Worm (Caenorhabditis elegans) whole organism, young adult: ENCODE results near the gene cylc-1.
A peak's percentile ranks its signal among the peaks of the same experiment; 100 is the strongest.

ENCODE experiments used
- B0035.1 ChIP-seq: sonication (generic microtip); optimal IDR thresholded peaks from 2 replicates; lab custom pipeline; 2016; ENCODE audit warnings: missing genetic modification characterization, mild to moderate bottlenecking, missing compliant biosample characterization, missing genotype, missing genetic modification reagents
- B0336.3 ChIP-seq: fragments of 200-800 bp; sonication (Bioruptor generic); IDR thresholded peaks from 2 replicates; pipeline ENCODE4 v1.3.6; 2022; ENCODE audit warnings: missing genetic modification characterization, missing compliant biosample characterization
- C06A6.2 ChIP-seq: fragments of 200-800 bp; sonication (Bioruptor generic); conservative IDR thresholded peaks from 2 replicates; pipeline ENCODE4 v1.3.6; 2022; ENCODE audit warnings: missing genetic modification characterization, missing compliant biosample characterization
- C17E4.6 ChIP-seq: fragments of 200-800 bp; sonication (Bioruptor generic); IDR thresholded peaks from 2 replicates; pipeline ENCODE4 v1.3.6; 2022; ENCODE audit warnings: missing genetic modification reagents, missing genetic modification characterization, missing compliant biosample characterization
- D2030.7 ChIP-seq: fragments of 200-800 bp; sonication (Bioruptor generic); IDR thresholded peaks from 2 replicates; pipeline ENCODE4 v1.3.6; 2022; ENCODE audit warnings: missing genetic modification reagents, missing genetic modification characterization, missing compliant biosample characterization
- F22D6.2 ChIP-seq: sonication (generic microtip); optimal IDR thresholded peaks from 2 replicates; lab custom pipeline; 2016; ENCODE audit warnings: mild to moderate bottlenecking, missing genetic modification characterization, missing compliant biosample characterization
- F23B12.7 ChIP-seq: sonication (generic microtip); optimal IDR thresholded peaks from 2 replicates; lab custom pipeline; 2017; ENCODE audit warnings: missing genetic modification characterization, mild to moderate bottlenecking, missing compliant biosample characterization, antibody characterized with exemption, moderate library complexity; ENCODE audit not compliant: insufficient read depth
- F33H1.4 ChIP-seq: fragments of 200-800 bp; sonication (Bioruptor generic); IDR thresholded peaks from 2 replicates; pipeline ENCODE4 v1.3.6; 2022; ENCODE audit warnings: missing genetic modification reagents, missing genetic modification characterization, missing compliant biosample characterization
- F49E8.2 ChIP-seq: sonication (generic microtip); optimal IDR thresholded peaks from 3 replicates; lab custom pipeline; 2017; ENCODE audit warnings: missing genetic modification characterization, mild to moderate bottlenecking, missing compliant biosample characterization, antibody characterized with exemption, moderate library complexity; ENCODE audit not compliant: insufficient read depth
- K12H6.12 ChIP-seq: fragments of 200-800 bp; sonication (Bioruptor generic); optimal IDR thresholded peaks from 2 replicates; lab custom pipeline; 2018; ENCODE audit warnings: mild to moderate bottlenecking, missing genetic modification characterization, missing compliant biosample characterization
- Y53F4B.3 ChIP-seq: fragments of 200-800 bp; sonication (Bioruptor generic); IDR thresholded peaks from 2 replicates; pipeline ENCODE4 v1.3.6; 2022; ENCODE audit warnings: missing genetic modification reagents, missing genetic modification characterization, missing compliant biosample characterization
- ama-1 ChIP-seq, 3 experiments: fragments of 150-350 bp in 1 of 3; sonication (generic microtip) in 2 of 3; optimal IDR thresholded peaks; 2 replicates each; lab custom pipeline; 2014 to 2018; ENCODE audit warnings: missing biosample characterization in 2 of 3, missing genetic modification characterization in 2 of 3, missing genetic modification reagents in 2 of 3
- aptf-3 ChIP-seq: fragments of 200-800 bp; sonication (Bioruptor generic); IDR thresholded peaks from 2 replicates; pipeline ENCODE4 v1.3.6; 2022; ENCODE audit warnings: missing genetic modification characterization, missing compliant biosample characterization
- attf-3 ChIP-seq: fragments of 200-800 bp; sonication (Bioruptor generic); conservative IDR thresholded peaks from 2 replicates; pipeline ENCODE4 v1.3.6; 2022; ENCODE audit warnings: missing genetic modification reagents, missing genetic modification characterization, missing compliant biosample characterization
- attf-6 ChIP-seq: fragments of 200-800 bp; sonication (Bioruptor generic); IDR thresholded peaks from 2 replicates; pipeline ENCODE4 v1.3.6; 2022; ENCODE audit warnings: missing genetic modification reagents, missing genetic modification characterization, missing compliant biosample characterization
- cebp-1 ChIP-seq, 2 experiments: fragments of 200-800 bp in 1 of 2; sonication (Bioruptor generic) in 1 of 2; sonication (generic microtip) in 1 of 2; IDR thresholded peaks in 1 of 2; optimal IDR thresholded peaks in 1 of 2; 2 replicates each; pipeline versions ENCODE4 v1.3.6 to Lab custom; 2017 to 2022; ENCODE audit warnings: missing compliant biosample characterization in 2 of 2, missing genetic modification characterization in 2 of 2, mild to moderate bottlenecking in 1 of 2, missing genetic modification reagents in 1 of 2, moderate library complexity in 1 of 2
- ceh-100 ChIP-seq: fragments of 200-800 bp; sonication (Bioruptor generic); IDR thresholded peaks from 2 replicates; pipeline ENCODE4 v1.3.6; 2022; ENCODE audit warnings: missing genetic modification reagents, missing genetic modification characterization, missing compliant biosample characterization
- ceh-27 ChIP-seq: fragments of 200-800 bp; sonication (Bioruptor generic); optimal IDR thresholded peaks from 2 replicates; lab custom pipeline; 2018; ENCODE audit warnings: mild to moderate bottlenecking, missing genetic modification characterization, moderate library complexity, missing compliant biosample characterization
- die-1 ChIP-seq: sonication (generic microtip); optimal IDR thresholded peaks from 2 replicates; lab custom pipeline; 2016; ENCODE audit warnings: missing genotype, mild to moderate bottlenecking, missing genetic modification characterization, missing compliant biosample characterization
- dox-1 ChIP-seq: fragments of 200-800 bp; sonication (Bioruptor generic); IDR thresholded peaks from 2 replicates; pipeline ENCODE4 v1.3.6; 2022; ENCODE audit warnings: missing genetic modification reagents, missing genetic modification characterization, missing compliant biosample characterization
- egl-44 ChIP-seq: fragments of 200-800 bp; sonication (Bioruptor generic); IDR thresholded peaks from 2 replicates; pipeline ENCODE4 v1.3.6; 2022; ENCODE audit warnings: missing genetic modification reagents, missing genetic modification characterization, missing compliant biosample characterization
- fkh-3 ChIP-seq: sonication (generic microtip); optimal IDR thresholded peaks from 2 replicates; lab custom pipeline; 2016; ENCODE audit warnings: mild to moderate bottlenecking, missing genetic modification characterization, missing compliant biosample characterization
- hmg-20 ChIP-seq: fragments of 200-800 bp; sonication (Bioruptor generic); IDR thresholded peaks from 2 replicates; pipeline ENCODE4 v1.3.6; 2022; ENCODE audit warnings: missing genetic modification reagents, missing genetic modification characterization, missing compliant biosample characterization
- hrde-1 ChIP-seq: sonication (generic microtip); optimal IDR thresholded peaks from 2 replicates; lab custom pipeline; 2016; ENCODE audit warnings: missing genetic modification characterization, mild to moderate bottlenecking, missing compliant biosample characterization, moderate library complexity, missing genotype, missing genetic modification reagents, borderline replicate concordance
- lag-1 ChIP-seq: fragments of 200-800 bp; sonication (Bioruptor generic); IDR thresholded peaks from 2 replicates; pipeline ENCODE4 v1.3.6; 2022; ENCODE audit warnings: missing genetic modification reagents, missing genetic modification characterization, missing compliant biosample characterization
- let-607 ChIP-seq, 2 experiments: fragments of 200-800 bp in 1 of 2; sonication (Bioruptor generic) in 1 of 2; sonication (generic microtip) in 1 of 2; optimal IDR thresholded peaks; 2 replicates each; lab custom pipeline; 2016 to 2018; ENCODE audit warnings: mild to moderate bottlenecking in 2 of 2, missing compliant biosample characterization in 2 of 2, missing genetic modification characterization in 2 of 2, moderate library complexity in 2 of 2, missing genotype in 1 of 2
- lin-26 ChIP-seq: fragments of 200-800 bp; sonication (Bioruptor generic); IDR thresholded peaks from 2 replicates; pipeline ENCODE4 v1.3.6; 2022; ENCODE audit warnings: missing genetic modification reagents, missing genetic modification characterization, missing compliant biosample characterization
- lin-54 ChIP-seq: fragments of 200-800 bp; sonication (Bioruptor generic); optimal IDR thresholded peaks from 2 replicates; lab custom pipeline; 2018; ENCODE audit warnings: mild to moderate bottlenecking, missing genetic modification characterization, missing compliant biosample characterization
- lsl-1 ChIP-seq: fragments of 200-800 bp; sonication (Bioruptor generic); optimal IDR thresholded peaks from 2 replicates; lab custom pipeline; 2018; ENCODE audit warnings: mild to moderate bottlenecking, missing genetic modification characterization, moderate library complexity, missing compliant biosample characterization
- madf-10 ChIP-seq: sonication (generic microtip); optimal IDR thresholded peaks from 2 replicates; lab custom pipeline; 2016; ENCODE audit warnings: mild to moderate bottlenecking, missing genetic modification characterization, missing compliant biosample characterization
- mcd-1 ChIP-seq: fragments of 200-800 bp; sonication (Bioruptor generic); IDR thresholded peaks from 2 replicates; pipeline ENCODE4 v1.3.6; 2022; ENCODE audit warnings: missing genetic modification reagents, missing genetic modification characterization, missing compliant biosample characterization
- mes-4 ChIP-seq: sonication (generic microtip); optimal IDR thresholded peaks from 2 replicates; lab custom pipeline; 2016; ENCODE audit warnings: missing genotype, missing genetic modification characterization, missing compliant biosample characterization
- nhr-179 ChIP-seq: sonication (generic microtip); optimal IDR thresholded peaks from 2 replicates; lab custom pipeline; 2016; ENCODE audit warnings: mild to moderate bottlenecking, missing genetic modification characterization, missing compliant biosample characterization
- nhr-27 ChIP-seq: fragments of 200-800 bp; sonication (Bioruptor generic); optimal IDR thresholded peaks from 2 replicates; lab custom pipeline; 2018; ENCODE audit warnings: mild to moderate bottlenecking, missing genetic modification characterization, moderate library complexity, missing compliant biosample characterization
- nhr-80 ChIP-seq: sonication (generic microtip); optimal IDR thresholded peaks from 2 replicates; lab custom pipeline; 2016; ENCODE audit warnings: missing genetic modification characterization, missing compliant biosample characterization
- nhr-90 ChIP-seq: sonication (generic microtip); optimal IDR thresholded peaks from 2 replicates; lab custom pipeline; 2016; ENCODE audit warnings: missing genotype, mild to moderate bottlenecking, missing genetic modification characterization, missing compliant biosample characterization
- rcor-1 ChIP-seq: fragments of 200-800 bp; sonication (Bioruptor generic); IDR thresholded peaks from 2 replicates; pipeline ENCODE4 v1.3.6; 2022; ENCODE audit warnings: missing genetic modification reagents, missing genetic modification characterization, missing compliant biosample characterization
- snpc-3.4 ChIP-seq: sonication (generic microtip); optimal IDR thresholded peaks from 2 replicates; lab custom pipeline; 2017; ENCODE audit warnings: missing genetic modification characterization, mild to moderate bottlenecking, missing compliant biosample characterization, antibody characterized with exemption, moderate library complexity, missing genotype, missing genetic modification reagents
- snpc-4 ChIP-seq, 5 experiments: fragments of 150-350 bp in 1 of 5; sonication (generic microtip) in 4 of 5; optimal IDR thresholded peaks; 2 replicates each; lab custom pipeline; 2014 to 2018; ENCODE audit warnings: missing genetic modification characterization in 5 of 5, missing biosample characterization in 3 of 5, antibody characterized with exemption in 2 of 5, mild to moderate bottlenecking in 2 of 5, missing compliant biosample characterization in 2 of 5, missing genotype in 2 of 5, moderate library complexity in 2 of 5, missing genetic modification reagents in 1 of 5
- tlf-1 ChIP-seq: fragments of 200-800 bp; sonication (Bioruptor generic); optimal IDR thresholded peaks from 2 replicates; lab custom pipeline; 2018; ENCODE audit warnings: mild to moderate bottlenecking, missing genetic modification characterization, missing compliant biosample characterization
- unc-62 ChIP-seq: fragments of 150-350 bp; optimal IDR thresholded peaks from 2 replicates; lab custom pipeline; 2014; ENCODE audit warnings: missing biosample characterization, missing genetic modification reagents, missing genetic modification characterization
- zim-3 ChIP-seq: sonication (generic microtip); optimal IDR thresholded peaks from 2 replicates; lab custom pipeline; 2017; ENCODE audit warnings: mild to moderate bottlenecking, missing genetic modification characterization, moderate library complexity, missing compliant biosample characterization
- ztf-18 ChIP-seq: sonication (generic microtip); optimal IDR thresholded peaks from 2 replicates; lab custom pipeline; 2016; ENCODE audit warnings: missing genotype, mild to moderate bottlenecking, missing genetic modification characterization, missing compliant biosample characterization
- ztf-25 ChIP-seq: fragments of 200-800 bp; sonication (Bioruptor generic); IDR thresholded peaks from 2 replicates; pipeline ENCODE4 v1.3.6; 2022; ENCODE audit warnings: missing genetic modification reagents, missing genetic modification characterization, missing compliant biosample characterization
- ztf-28 ChIP-seq: fragments of 200-800 bp; sonication (Bioruptor generic); IDR thresholded peaks from 2 replicates; pipeline ENCODE4 v1.3.6; 2022; ENCODE audit warnings: missing genetic modification reagents, missing genetic modification characterization, missing compliant biosample characterization
- ztf-3 ChIP-seq: fragments of 200-800 bp; sonication (Bioruptor generic); optimal IDR thresholded peaks from 2 replicates; lab custom pipeline; 2018; ENCODE audit warnings: mild to moderate bottlenecking, missing genetic modification characterization, missing compliant biosample characterization

Gene cylc-1

DNA sequence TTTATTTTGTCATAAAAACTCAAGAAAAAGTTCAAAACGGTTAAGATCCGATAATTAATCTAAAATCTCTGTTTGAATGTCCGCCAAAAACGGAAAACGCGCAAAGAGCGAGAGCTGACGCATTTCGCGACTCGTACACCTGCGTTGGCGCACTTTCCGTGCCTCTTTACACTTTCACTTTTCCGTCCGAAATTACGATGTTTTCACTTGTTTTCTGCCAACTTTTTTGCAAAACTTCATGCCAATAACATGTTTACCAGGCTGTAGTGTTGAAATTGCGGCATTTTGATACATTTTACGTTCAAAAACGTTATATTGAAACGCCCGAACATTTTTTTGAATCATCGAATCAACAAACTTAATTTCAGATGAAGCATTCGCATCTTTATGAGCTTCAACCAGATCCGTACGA lies 41.8 kb downstream of the cylc-1 start, which contains the start of gene W03F8.4 (continued):
- no peak for TF ChIP-seq nhr-27 (tag; lab: Kevin White, UChicago)
- peak; percentile 75 for TF ChIP-seq F33H1.4 (GFP tag; lab: Robert Waterston, UW)
- peak; percentile 44 for TF ChIP-seq K12H6.12 (tag; lab: Kevin White, UChicago)
- TF ChIP-seq madf-10 (tag; lab: Kevin White, UChicago) = peak; percentile 51
- peak; percentile 83 for TF ChIP-seq C06A6.2
- peak; percentile 73 for TF ChIP-seq attf-3 (GFP tag; lab: Robert Waterston, UW)
- TF ChIP-seq fkh-3 (tag; lab: Kevin White, UChicago) = no peak
- TF ChIP-seq lsl-1 = peak; percentile 78
- TF ChIP-seq F49E8.2 (tag; lab: Kevin White, UChicago) = peak; percentile 29
- peak; percentile 87 for TF ChIP-seq D2030.7 (GFP tag; lab: Robert Waterston, UW)
- no peak for TF ChIP-seq lag-1 (GFP tag; lab: Robert Waterston, UW)
- TF ChIP-seq let-607 (tag; optimal IDR thresholded peaks at IDR 0.05; lab: Kevin White, UChicago) = peak; percentile 70 to 87
- peak; percentile 54 for TF ChIP-seq F22D6.2 (tag; lab: Kevin White, UChicago)
- peak; percentile 1 for TF ChIP-seq hrde-1 (tag; lab: Kevin White, UChicago)
- TF ChIP-seq nhr-90 = no peak
- peak; percentile 66 for TF ChIP-seq snpc-3.4 (tag; lab: Kevin White, UChicago)
- peak; percentile 86 for TF ChIP-seq hmg-20 (GFP tag; lab: Robert Waterston, UW)
- peak; percentile 76; the same call in 1 of the 2 replicates for TF ChIP-seq C17E4.6 (GFP tag; lab: Robert Waterston, UW)
- TF ChIP-seq F23B12.7 (tag; lab: Kevin White, UChicago) = peak; percentile 67
- peak; percentile 47; the same call in 1 of the 2 replicates for TF ChIP-seq cebp-1 (GFP tag; IDR thresholded peaks at IDR 0.05; lab: Robert Waterston, UW)
- peak; percentile 84 for TF ChIP-seq cebp-1 (tag; optimal IDR thresholded peaks at IDR 0.05; lab: Kevin White, UChicago)
- TF ChIP-seq dox-1 (GFP tag; lab: Robert Waterston, UW) = peak; percentile 96
- no peak for TF ChIP-seq nhr-179
- TF ChIP-seq tlf-1 (GFP tag; lab: Kevin White, UChicago) = peak; percentile 91
- TF ChIP-seq nhr-80 (tag; lab: Kevin White, UChicago) = peak; percentile 65
- TF ChIP-seq zim-3 (tag; lab: Kevin White, UChicago) = peak; percentile 25
- no peak; the same call in 1 of the 2 replicates for TF ChIP-seq Y53F4B.3 (GFP tag; lab: Robert Waterston, UW)
- peak; percentile 85 for TF ChIP-seq ceh-27 (GFP tag; lab: Kevin White, UChicago)
- peak; percentile 88 for TF ChIP-seq snpc-4 (GFP tag; optimal IDR thresholded peaks at IDR 0.05; lab: Kevin White, UChicago)
- TF ChIP-seq snpc-4 (tag; optimal IDR thresholded peaks at IDR 0.05; lab: Kevin White, UChicago) = peak; percentile 82 to 95 (median 94)
- TF ChIP-seq die-1 = no peak
- no peak for TF ChIP-seq ztf-25
- TF ChIP-seq ztf-28 (GFP tag; lab: Robert Waterston, UW) = 0 out of 2 replicates have a peak, but pooled peaks have one; percentile 76
- no peak for TF ChIP-seq egl-44
- no peak for TF ChIP-seq B0035.1 (tag; lab: Kevin White, UChicago)
- no peak for TF ChIP-seq mes-4 (tag; lab: Kevin White, UChicago)
- TF ChIP-seq attf-6 (GFP tag; lab: Robert Waterston, UW) = peak; percentile 88
- TF ChIP-seq lin-26 = 0 out of 2 replicates have a peak, but pooled peaks have one; percentile 35
- TF ChIP-seq ztf-3 (GFP tag; lab: Kevin White, UChicago) = no peak
- TF ChIP-seq ztf-18 (tag; lab: Kevin White, UChicago) = peak; percentile 98
- TF ChIP-seq aptf-3 (GFP tag; lab: Robert Waterston, UW) = no peak
- TF ChIP-seq lin-54 (GFP tag; lab: Kevin White, UChicago) = peak; percentile 99
- TF ChIP-seq unc-62 (GFP tag; lab: Kevin White, UChicago) = no peak
- TF ChIP-seq B0336.3 (GFP tag; lab: Robert Waterston, UW) = peak; percentile 90
- peak; percentile 83 for TF ChIP-seq ceh-100
- TF ChIP-seq ama-1 (optimal IDR thresholded peaks at IDR 0.05; lab: Kevin White, UChicago) = no peak
- no peak for TF ChIP-seq ama-1 (GFP tag; optimal IDR thresholded peaks at IDR 0.05; lab: Kevin White, UChicago)
- peak; percentile 90 for TF ChIP-seq rcor-1 (GFP tag; lab: Robert Waterston, UW)
- peak; percentile 94 for TF ChIP-seq mcd-1 (GFP tag; lab: Robert Waterston, UW)
